Fruit fly (Drosophila melanogaster): ENCODE measurements around the gene Wnk.

Wnk gene

DNA sequence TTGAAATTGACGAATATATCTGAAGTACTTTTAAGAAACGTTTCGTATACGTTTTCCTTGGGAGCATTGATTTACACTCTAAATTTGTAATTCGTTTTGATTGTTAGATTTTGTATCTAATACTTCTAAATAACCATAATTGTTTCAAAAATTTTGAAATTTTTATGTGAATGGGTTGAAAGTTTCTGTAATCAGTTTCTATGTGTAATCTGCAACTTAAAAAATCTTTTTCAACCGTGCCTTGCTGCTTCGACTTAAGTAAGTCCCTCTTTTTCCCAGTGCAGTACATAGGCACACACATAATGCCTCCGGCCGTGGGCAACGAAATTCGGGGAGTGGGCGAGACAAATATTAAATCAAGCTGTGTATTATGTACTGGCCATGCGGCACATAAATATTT is 30.7 kb upstream of the Wnk start (continued):
- TF ChIP-seq phol (tag; optimal IDR thresholded peaks at IDR 0.05) (peak; percentile 1), CG12744 (GFP tag; optimal IDR thresholded peaks at IDR 0.05) (no peak), CG14860 (GFP tag; IDR thresholded peaks at IDR 0.05; ENCODE audit: partially characterized antibody) (no peak), CG9727 (GFP tag; optimal IDR thresholded peaks at IDR 0.05) (peak; percentile 38), CG12769 (tag; optimal IDR thresholded peaks at IDR 0.05) (no peak), slp2 (GFP tag; optimal IDR thresholded peaks at IDR 0.05) (no peak), CG10274 (GFP tag; optimal IDR thresholded peaks at IDR 0.05) (no peak), Lim3 (GFP tag; IDR thresholded peaks at IDR 0.05) (no peak), Med (GFP tag) (no peak), fru (optimal IDR thresholded peaks at IDR 0.05) (no peak), chn (GFP tag; optimal IDR thresholded peaks at IDR 0.05) (peak; percentile 8), stwl (tag; optimal IDR thresholded peaks at IDR 0.05) (no peak), CG18599 (GFP tag; optimal IDR thresholded peaks at IDR 0.05) (no peak), Xbp1 (GFP tag; optimal IDR thresholded peaks at IDR 0.05) (no peak), trem (tag; optimal IDR thresholded peaks at IDR 0.05) (peak; percentile 12), CG6791 (GFP tag; IDR thresholded peaks at IDR 0.05; ENCODE audit: partially characterized antibody) (no peak), Opbp (GFP tag; IDR thresholded peaks at IDR 0.05; ENCODE audit: partially characterized antibody) (no peak), hb (GFP tag; IDR thresholded peaks at IDR 0.05; ENCODE audit: partially characterized antibody) (no peak), ash1 (GFP tag; optimal IDR thresholded peaks at IDR 0.05) (no peak), zf30C (GFP tag; optimal IDR thresholded peaks at IDR 0.05) (peak; percentile 52), CG5245 (GFP tag; optimal IDR thresholded peaks at IDR 0.05) (no peak), Aef1 (GFP tag; IDR thresholded peaks at IDR 0.05) (no peak), Ptx1 (GFP tag; IDR thresholded peaks at IDR 0.05) (no peak; the same call in 1 of the 2 replicates), tgo (GFP tag; IDR thresholded peaks at IDR 0.05) (no peak), CG16815 (GFP tag; optimal IDR thresholded peaks at IDR 0.05) (no peak), fd96Cb (tag; optimal IDR thresholded peaks at IDR 0.05) (peak; percentile 23), Hey (tag; optimal IDR thresholded peaks at IDR 0.05) (no peak), exex (tag; optimal IDR thresholded peaks at IDR 0.05) (no peak), CG17361 (GFP tag; IDR thresholded peaks at IDR 0.05) (peak; percentile 59; the same call in 2 of the 3 replicates), CG4707 (GFP tag; optimal IDR thresholded peaks at IDR 0.05) (no peak), Dref (GFP tag; IDR thresholded peaks at IDR 0.05) (no peak), Blimp-1 (GFP tag; optimal IDR thresholded peaks at IDR 0.05) (no peak), Hr3 (GFP tag; optimal IDR thresholded peaks at IDR 0.05) (peak; percentile 31), gce (GFP tag; IDR thresholded peaks at IDR 0.05) (no peak), nerfin-1 (tag; optimal IDR thresholded peaks at IDR 0.05) (no peak), oc (tag; optimal IDR thresholded peaks at IDR 0.05) (no peak), CG9437 (GFP tag; optimal IDR thresholded peaks at IDR 0.05) (peak; percentile 8), GATAe (GFP tag; conservative IDR thresholded peaks at IDR 0.05) (no peak), Optix (GFP tag; IDR thresholded peaks at IDR 0.05) (no peak), CG13287 (GFP tag; IDR thresholded peaks at IDR 0.05; ENCODE audit: partially characterized antibody) (no peak), MBD-R2 (GFP tag; IDR thresholded peaks at IDR 0.05) (no peak), CG12219 (GFP tag; optimal IDR thresholded peaks at IDR 0.05) (no peak), CG18764 (GFP tag; optimal IDR thresholded peaks at IDR 0.05) (peak; percentile 0), E2f2 (GFP tag; IDR thresholded peaks at IDR 0.05) (no peak), dpn (GFP tag; optimal IDR thresholded peaks at IDR 0.05) (no peak), CG31441 (GFP tag; IDR thresholded peaks at IDR 0.05) (no peak), insv (GFP tag; optimal IDR thresholded peaks at IDR 0.05) (no peak), Oli (tag; optimal IDR thresholded peaks at IDR 0.05) (peak; percentile 26), sd (tag; optimal IDR thresholded peaks at IDR 0.05) (no peak), h (optimal IDR thresholded peaks at IDR 0.05) (no peak), sc (optimal IDR thresholded peaks at IDR 0.05) (no peak), sc (GFP tag; optimal IDR thresholded peaks at IDR 0.05) (no peak)
